Worm (Caenorhabditis elegans) whole organism, L4/young adult: Measurements from ENCODE around the gene gstk-1.
A peak's percentile ranks its signal among the peaks of the same experiment; 100 is the strongest.

ENCODE experiments used
- W03F9.2 ChIP-seq: fragments of 150-350 bp; optimal IDR thresholded peaks from 2 replicates; lab custom pipeline; 2014; ENCODE audit warnings: missing biosample characterization, missing genetic modification characterization
- dao-5 ChIP-seq: sonication (generic microtip); optimal IDR thresholded peaks from 2 replicates; lab custom pipeline; 2016; ENCODE audit warnings: missing genotype, missing genetic modification characterization, moderate library complexity, missing compliant biosample characterization
- him-1 ChIP-seq: sonication (generic microtip); optimal IDR thresholded peaks from 2 replicates; lab custom pipeline; 2016; ENCODE audit warnings: missing genotype, missing genetic modification reagents, missing genetic modification characterization, missing compliant biosample characterization

Gene gstk-1

ce11 chrII:9656210-9656755 is at the start of gene gstk-1:
TSS of gene gstk-1 (plus strand) at chrII:9656705.
- no peak for TF ChIP-seq W03F9.2 (tag; lab: Kevin White, UChicago)
- TF ChIP-seq him-1 (tag; lab: Kevin White, UChicago): no peak
- TF ChIP-seq dao-5 (tag; lab: Kevin White, UChicago): no peak

- no peak for TF ChIP-seq dao-5 (tag; lab: Kevin White, UChicago)
- no peak for TF ChIP-seq him-1 (tag; lab: Kevin White, UChicago)
- TF ChIP-seq W03F9.2 (tag; lab: Kevin White, UChicago): no peak
Measured at ce11 chrII:9607137-9607536, 49.4 kb upstream of the gstk-1 start.

- no peak for TF ChIP-seq W03F9.2 (tag; lab: Kevin White, UChicago)
- no peak for TF ChIP-seq dao-5 (tag; lab: Kevin White, UChicago)
- no peak for TF ChIP-seq him-1 (tag; lab: Kevin White, UChicago)
Measured at ce11 chrII:9609296-9609695, 47.2 kb upstream of the gstk-1 start, which contains the start of gene pap-2. TSS of gene pap-2 (minus strand) at chrII:9609396.

DNA sequence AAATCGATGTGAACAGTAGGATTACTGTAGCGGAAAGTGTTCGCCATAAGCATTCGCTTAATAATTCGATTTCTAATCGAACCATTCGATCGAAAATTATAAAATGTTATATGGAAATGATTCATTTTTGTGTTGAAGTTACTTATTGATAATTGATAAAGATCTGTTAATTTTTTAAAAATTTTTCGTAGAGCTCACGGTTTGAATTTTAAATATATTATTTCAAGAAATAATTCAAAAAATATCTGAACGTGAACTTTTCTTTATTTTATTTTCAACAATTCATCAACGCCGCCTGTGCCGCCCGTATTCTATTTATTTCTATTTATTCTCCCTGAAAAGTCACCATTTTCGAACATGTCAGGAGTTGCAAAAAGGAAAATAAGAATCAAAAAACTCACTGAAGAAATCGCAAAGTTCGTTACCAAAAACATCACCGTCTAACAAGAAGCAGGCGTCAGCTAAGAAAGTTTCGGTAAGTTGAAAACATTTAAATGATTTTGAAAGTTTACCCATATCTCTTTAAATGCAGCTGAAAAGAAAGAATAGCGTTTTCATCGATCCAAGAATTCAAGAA is 45.1 kb upstream of the gstk-1 start, which contains the start of the genes T15H9.5 and T15H9.4:
Gene T15H9.5 (minus strand): TSS at position 101 of the 577 bp plus-strand sequence.
Gene T15H9.4 (plus strand): TSS at position 527 of the 577 bp plus-strand sequence.
- no peak for TF ChIP-seq W03F9.2 (tag; lab: Kevin White, UChicago)
- TF ChIP-seq dao-5 (tag; lab: Kevin White, UChicago): no peak
- TF ChIP-seq him-1 (tag; lab: Kevin White, UChicago): no peak

ce11 chrII:9614728-9615127 is 41.8 kb upstream of the gstk-1 start, which contains the start of gene hlh-6:
TSS of gene hlh-6 (minus strand) at chrII:9614828.
- TF ChIP-seq him-1 (tag; lab: Kevin White, UChicago): no peak
- TF ChIP-seq dao-5 (tag; lab: Kevin White, UChicago): no peak
- no peak for TF ChIP-seq W03F9.2 (tag; lab: Kevin White, UChicago)

DNA sequence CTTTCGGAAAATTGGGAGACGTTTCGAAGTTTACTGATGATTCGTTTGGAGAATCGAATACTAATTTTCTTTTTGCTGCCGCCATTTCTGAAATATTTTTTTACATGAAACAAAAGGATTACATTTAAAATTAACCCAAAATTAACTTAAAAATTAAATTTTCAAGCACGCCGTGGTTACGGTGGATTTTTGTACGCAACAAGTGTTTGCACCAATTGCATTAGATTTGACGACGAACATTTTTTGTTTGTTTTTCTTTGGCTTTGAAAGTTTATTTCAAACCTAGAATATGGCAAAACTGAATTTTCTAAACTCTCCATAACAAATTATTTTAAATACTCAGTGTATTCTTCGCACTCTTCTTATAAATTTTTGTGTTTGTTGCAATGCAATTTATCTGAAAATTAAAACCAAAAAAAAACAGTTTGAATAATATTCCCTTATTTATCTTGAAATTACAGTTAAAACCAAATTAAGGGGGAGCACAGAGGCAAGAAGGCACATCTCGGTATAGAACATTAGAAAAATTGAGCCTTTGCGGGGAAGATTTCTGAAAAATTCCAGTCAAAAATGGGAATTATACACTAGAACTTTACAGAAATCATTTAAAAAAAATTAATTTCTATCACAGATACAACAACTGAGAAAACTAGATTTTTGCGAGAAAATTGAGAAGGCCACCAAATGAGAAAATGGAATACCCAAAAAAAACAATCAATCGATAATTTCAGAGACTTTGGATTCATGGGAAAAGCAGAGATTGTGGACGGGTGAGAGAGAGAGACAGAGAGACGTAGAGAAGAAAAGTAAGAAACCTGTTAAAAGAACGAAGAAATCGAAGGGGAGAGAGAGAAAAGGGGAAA is 39.2 kb upstream of the gstk-1 start, which contains the start of gene hal-3:
Gene hal-3 (minus strand): TSS at position 87 of the 863 bp plus-strand sequence.
- TF ChIP-seq W03F9.2 (tag; lab: Kevin White, UChicago) (peak; percentile 16), him-1 (tag; lab: Kevin White, UChicago) (no peak)

- TF ChIP-seq him-1 (tag; lab: Kevin White, UChicago) (no peak), dao-5 (tag; lab: Kevin White, UChicago) (no peak), W03F9.2 (tag; lab: Kevin White, UChicago) (no peak)
Measured at ce11 chrII:9617902-9618245, 38.6 kb upstream of the gstk-1 start.

- TF ChIP-seq him-1 (tag; lab: Kevin White, UChicago): no peak
- TF ChIP-seq W03F9.2 (tag; lab: Kevin White, UChicago): no peak
- TF ChIP-seq dao-5 (tag; lab: Kevin White, UChicago): no peak
Measured at ce11 chrII:9618759-9619158, 37.7 kb upstream of the gstk-1 start.

- TF ChIP-seq W03F9.2 (tag; lab: Kevin White, UChicago): no peak
- TF ChIP-seq dao-5 (tag; lab: Kevin White, UChicago): no peak
- TF ChIP-seq him-1 (tag; lab: Kevin White, UChicago): no peak
Measured at ce11 chrII:9619402-9619862, 37.1 kb upstream of the gstk-1 start.

- TF ChIP-seq him-1 (tag; lab: Kevin White, UChicago) (no peak), dao-5 (tag; lab: Kevin White, UChicago) (no peak), W03F9.2 (tag; lab: Kevin White, UChicago) (no peak)
Measured at ce11 chrII:9619995-9620535, 36.4 kb upstream of the gstk-1 start.

DNA sequence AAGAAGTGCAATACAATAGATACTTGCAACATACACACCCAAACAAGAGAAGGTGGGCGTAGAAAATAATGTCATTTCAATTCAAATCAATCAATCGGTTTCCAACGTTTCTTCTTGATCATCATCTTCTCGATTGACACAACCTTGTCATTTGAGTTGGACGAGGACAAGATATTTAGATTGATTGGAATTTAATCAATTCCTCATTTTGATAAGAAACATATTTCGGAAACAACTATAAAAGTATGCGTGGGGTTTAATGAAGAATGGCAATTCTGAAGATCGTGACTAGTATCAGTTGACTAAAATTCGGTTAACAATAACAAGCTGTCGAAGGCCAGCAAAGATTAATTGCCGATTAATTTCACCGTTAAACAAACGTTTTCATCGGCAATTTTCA is 35.9 kb upstream of the gstk-1 start:
- TF ChIP-seq W03F9.2 (tag; lab: Kevin White, UChicago) (no peak), dao-5 (tag; lab: Kevin White, UChicago) (no peak), him-1 (tag; lab: Kevin White, UChicago) (no peak)

DNA sequence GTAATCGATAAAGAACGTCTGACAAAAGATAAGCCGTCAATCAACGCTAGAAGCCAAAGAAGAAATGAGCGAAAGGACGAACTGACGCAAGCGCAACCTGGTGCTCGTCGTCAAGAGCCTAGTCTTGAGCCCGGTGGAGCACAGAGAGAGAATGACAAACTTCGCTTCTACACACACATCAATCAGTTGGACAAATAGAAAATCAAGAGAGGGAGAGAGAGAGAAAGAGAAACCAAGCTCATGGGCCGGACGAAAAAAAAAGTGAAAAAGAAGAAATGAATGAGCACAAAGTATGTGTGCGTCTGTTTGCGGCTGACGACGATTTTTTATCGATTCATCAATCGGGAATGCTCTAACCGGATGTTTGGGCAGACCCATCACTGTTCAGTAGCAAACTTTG is 35.4 kb upstream of the gstk-1 start:
- TF ChIP-seq dao-5 (tag; lab: Kevin White, UChicago) (no peak), him-1 (tag; lab: Kevin White, UChicago) (no peak), W03F9.2 (tag; lab: Kevin White, UChicago) (no peak)

DNA sequence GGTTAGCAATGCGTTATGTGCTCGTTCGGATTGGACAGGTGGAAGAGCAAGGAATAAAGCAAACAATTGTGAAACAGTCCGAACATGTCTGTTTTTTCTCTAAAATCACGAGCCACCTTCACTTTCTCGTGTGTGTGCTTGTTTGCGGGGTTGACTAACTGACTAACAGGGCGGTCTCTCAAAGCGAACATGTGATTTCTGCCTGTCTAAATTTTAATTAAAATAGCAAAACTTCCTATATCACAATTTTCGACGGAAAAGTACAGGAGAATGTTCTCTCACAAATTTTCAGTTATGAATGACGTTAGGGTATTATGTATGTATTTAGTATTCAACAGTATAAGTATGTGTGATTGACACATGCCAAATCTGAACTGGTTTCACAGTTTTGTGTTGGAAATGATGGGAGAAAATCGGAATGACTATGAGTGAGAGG is 34.6 kb upstream of the gstk-1 start:
- TF ChIP-seq him-1 (tag; lab: Kevin White, UChicago) (no peak), W03F9.2 (tag; lab: Kevin White, UChicago) (peak; percentile 14), dao-5 (tag; lab: Kevin White, UChicago) (no peak)
